Fruit fly (Drosophila melanogaster) whole organism, larva: Measurements from ENCODE around the gene RpL4.
"Not testable (repeated sequence)": the region's sequence is repeated elsewhere in the genome, so short reads cannot be mapped to it uniquely, and the experiment has no call there.

Experiments
- noc ChIP-seq: fragments of 200-800 bp; sonication (Bioruptor generic); optimal IDR thresholded peaks from 3 replicates; lab custom pipeline; 2019; ENCODE audit warnings: missing biosample characterization, mild to moderate bottlenecking, missing genetic modification characterization, moderate library complexity

RpL4 gene

dm6 chr3R:27931461-27931860 lies 8.8 kb downstream of the RpL4 start:
- TF ChIP-seq noc (tag; lab: Kevin White, UChicago) = no peak

dm6 chr3R:27937752-27938694 lies 15.4 kb downstream of the RpL4 start, which contains the start of the genes NSD and BOD1:
Gene NSD (minus strand): TSS chr3R:27937853.
Gene BOD1 (plus strand): TSS chr3R:27938245.
- TF ChIP-seq noc (tag; lab: Kevin White, UChicago) = peak; percentile 3

dm6 chr3R:27945398-27945797 lies 22.8 kb downstream of the RpL4 start:
- no peak for TF ChIP-seq noc (tag; lab: Kevin White, UChicago)

- TF ChIP-seq noc (tag; lab: Kevin White, UChicago) = no peak
Measured at dm6 chr3R:27946555-27947204, 24.1 kb downstream of the RpL4 start.

dm6 chr3R:27947682-27948245 lies 25.1 kb downstream of the RpL4 start, which contains the start of gene mfrn:
Gene mfrn (minus strand): TSS chr3R:27948021.
- no peak for TF ChIP-seq noc (tag; lab: Kevin White, UChicago)

- TF ChIP-seq noc (tag; lab: Kevin White, UChicago) = peak; percentile 41
Measured at dm6 chr3R:27948421-27948906, 25.8 kb downstream of the RpL4 start, which contains the start of gene Gp93. Gene Gp93 (plus strand): TSS chr3R:27948711.

dm6 chr3R:27953890-27954289 lies 31.3 kb downstream of the RpL4 start, which contains the start of gene CG4951:
Gene CG4951 (minus strand): TSS chr3R:27954112.
- no peak for TF ChIP-seq noc (tag; lab: Kevin White, UChicago)

dm6 chr3R:27954533-27954932 lies 31.9 kb downstream of the RpL4 start, which contains the start of gene Nep7:
Gene Nep7 (plus strand): TSS chr3R:27954917.
- TF ChIP-seq noc (tag; lab: Kevin White, UChicago) = peak; percentile 77

dm6 chr3R:27957967-27958366 lies 35.3 kb downstream of the RpL4 start:
- TF ChIP-seq noc (tag; lab: Kevin White, UChicago) = no peak

DNA sequence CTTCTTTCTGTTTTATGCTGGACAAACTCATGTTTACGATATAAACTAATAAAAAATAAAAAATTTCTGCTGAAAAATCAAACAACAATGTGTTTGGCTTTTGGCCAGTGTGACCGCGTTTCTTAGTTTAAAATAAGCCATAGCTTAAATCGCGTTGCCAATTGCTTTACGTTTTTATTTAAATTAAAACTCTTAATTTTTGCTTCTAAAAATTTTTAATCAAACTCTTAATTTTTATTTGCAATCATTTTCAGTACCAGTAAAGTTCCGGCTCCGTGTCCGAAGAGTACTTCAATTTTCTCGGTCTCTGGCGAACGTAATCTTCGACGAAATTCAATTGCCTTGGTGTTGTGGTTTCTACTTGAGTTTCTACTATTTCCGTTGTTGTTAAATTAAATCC lies 36.5 kb downstream of the RpL4 start, which contains the start of the genes CG42487 and CG4884:
CG42487 (minus strand) TSS at position 101 of the 400 bp plus-strand sequence.
CG4884 (minus strand) TSS at position 101 of the 400 bp plus-strand sequence.
- not testable (repeated sequence) for TF ChIP-seq noc (tag; lab: Kevin White, UChicago)

DNA sequence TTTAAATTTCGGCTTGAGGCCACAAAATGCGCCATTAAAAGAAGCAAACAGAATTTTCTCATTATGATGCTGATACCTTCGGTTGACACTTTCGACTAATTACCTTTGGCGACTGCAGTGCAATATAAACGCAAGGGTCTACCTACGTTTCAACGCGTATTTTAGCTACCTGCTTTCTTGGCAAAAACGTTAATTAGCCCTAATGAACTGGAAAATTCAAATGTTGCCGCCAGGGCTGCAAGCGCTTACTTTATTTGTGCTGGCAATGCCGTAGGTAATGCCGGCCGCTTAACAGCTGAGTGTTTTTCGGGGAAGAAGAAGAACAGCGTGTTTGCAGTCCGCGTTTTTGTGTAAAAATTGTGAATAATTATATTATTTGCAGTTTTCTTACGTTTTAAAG lies 37.9 kb downstream of the RpL4 start, which contains the start of gene CG31253:
CG31253 (minus strand) TSS at position 101 of the 400 bp plus-strand sequence.
- not testable (repeated sequence) for TF ChIP-seq noc (tag; lab: Kevin White, UChicago)

DNA sequence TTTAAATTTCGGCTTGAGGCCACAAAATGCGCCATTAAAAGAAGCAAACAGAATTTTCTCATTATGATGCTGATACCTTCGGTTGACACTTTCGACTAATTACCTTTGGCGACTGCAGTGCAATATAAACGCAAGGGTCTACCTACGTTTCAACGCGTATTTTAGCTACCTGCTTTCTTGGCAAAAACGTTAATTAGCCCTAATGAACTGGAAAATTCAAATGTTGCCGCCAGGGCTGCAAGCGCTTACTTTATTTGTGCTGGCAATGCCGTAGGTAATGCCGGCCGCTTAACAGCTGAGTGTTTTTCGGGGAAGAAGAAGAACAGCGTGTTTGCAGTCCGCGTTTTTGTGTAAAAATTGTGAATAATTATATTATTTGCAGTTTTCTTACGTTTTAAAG lies 40.5 kb downstream of the RpL4 start, which contains the start of the genes CG31131 and CG4849:
CG31131 (minus strand) TSS at position 101 of the 400 bp plus-strand sequence.
CG4849 (plus strand) TSS at position 297 of the 400 bp plus-strand sequence.
- TF ChIP-seq noc (tag; lab: Kevin White, UChicago) = not testable (repeated sequence)
